Worm (Caenorhabditis elegans) whole organism, young adult: ENCODE results near the gene C47E12.11.
A peak's percentile ranks its signal among the peaks of the same experiment; 100 is the strongest.

ENCODE experiments used
- B0035.1 ChIP-seq: sonication (generic microtip); optimal IDR thresholded peaks from 2 replicates; lab custom pipeline; 2016; ENCODE audit warnings: missing genetic modification characterization, mild to moderate bottlenecking, missing compliant biosample characterization, missing genotype, missing genetic modification reagents
- B0261.1 ChIP-seq: sonication (generic microtip); optimal IDR thresholded peaks from 2 replicates; lab custom pipeline; 2016; ENCODE audit warnings: mild to moderate bottlenecking, missing genetic modification characterization, moderate library complexity, missing compliant biosample characterization
- C06A6.2 ChIP-seq: fragments of 200-800 bp; sonication (Bioruptor generic); conservative IDR thresholded peaks from 2 replicates; pipeline ENCODE4 v1.3.6; 2022; ENCODE audit warnings: missing genetic modification characterization, missing compliant biosample characterization
- D2030.7 ChIP-seq: fragments of 200-800 bp; sonication (Bioruptor generic); IDR thresholded peaks from 2 replicates; pipeline ENCODE4 v1.3.6; 2022; ENCODE audit warnings: missing genetic modification reagents, missing genetic modification characterization, missing compliant biosample characterization
- F33H1.4 ChIP-seq: fragments of 200-800 bp; sonication (Bioruptor generic); IDR thresholded peaks from 2 replicates; pipeline ENCODE4 v1.3.6; 2022; ENCODE audit warnings: missing genetic modification reagents, missing genetic modification characterization, missing compliant biosample characterization
- F57A8.1 ChIP-seq: fragments of 200-800 bp; sonication (Bioruptor generic); optimal IDR thresholded peaks from 2 replicates; lab custom pipeline; 2018; ENCODE audit warnings: mild to moderate bottlenecking, missing genetic modification characterization, moderate library complexity, missing compliant biosample characterization
- K11D2.4 ChIP-seq: fragments of 200-800 bp; sonication (Bioruptor generic); IDR thresholded peaks from 2 replicates; pipeline ENCODE4 v1.3.6; 2022; ENCODE audit warnings: missing genetic modification reagents, missing genetic modification characterization, missing compliant biosample characterization
- T07F8.4 ChIP-seq: sonication (generic microtip); optimal IDR thresholded peaks from 2 replicates; lab custom pipeline; 2016; ENCODE audit warnings: mild to moderate bottlenecking, missing genetic modification characterization, moderate library complexity, missing compliant biosample characterization
- Y53G8AR.9 ChIP-seq: fragments of 200-800 bp; sonication (Bioruptor generic); conservative IDR thresholded peaks from 2 replicates; pipeline ENCODE4 v1.3.6; 2022; ENCODE audit warnings: missing genetic modification reagents, missing genetic modification characterization, missing compliant biosample characterization
- ZK185.1 ChIP-seq: sonication (generic microtip); optimal IDR thresholded peaks from 2 replicates; lab custom pipeline; 2016; ENCODE audit warnings: mild to moderate bottlenecking, missing genetic modification characterization, missing compliant biosample characterization; ENCODE audit not compliant: poor library complexity, severe bottlenecking
- atf-7 ChIP-seq: sonication (generic microtip); optimal IDR thresholded peaks from 2 replicates; lab custom pipeline; 2017; ENCODE audit warnings: mild to moderate bottlenecking, missing genetic modification characterization, missing compliant biosample characterization
- athp-1 ChIP-seq: sonication (generic microtip); optimal IDR thresholded peaks from 2 replicates; lab custom pipeline; 2017; ENCODE audit warnings: mild to moderate bottlenecking, missing genetic modification characterization, missing compliant biosample characterization
- bed-2 ChIP-seq: fragments of 200-800 bp; sonication (Bioruptor generic); IDR thresholded peaks from 2 replicates; pipeline ENCODE4 v1.3.6; 2022; ENCODE audit warnings: missing genetic modification reagents, missing genetic modification characterization, missing compliant biosample characterization
- ccch-3 ChIP-seq: fragments of 200-800 bp; sonication (Bioruptor generic); optimal IDR thresholded peaks from 2 replicates; lab custom pipeline; 2018; ENCODE audit warnings: mild to moderate bottlenecking, missing genetic modification characterization, missing compliant biosample characterization
- chd-7 ChIP-seq: sonication (generic microtip); optimal IDR thresholded peaks from 2 replicates; lab custom pipeline; 2016; ENCODE audit warnings: mild to moderate bottlenecking, missing genetic modification characterization, moderate library complexity, missing compliant biosample characterization
- dox-1 ChIP-seq: fragments of 200-800 bp; sonication (Bioruptor generic); IDR thresholded peaks from 2 replicates; pipeline ENCODE4 v1.3.6; 2022; ENCODE audit warnings: missing genetic modification reagents, missing genetic modification characterization, missing compliant biosample characterization
- dpff-1 ChIP-seq: sonication (generic microtip); optimal IDR thresholded peaks from 2 replicates; lab custom pipeline; 2017; ENCODE audit warnings: mild to moderate bottlenecking, missing genetic modification characterization, missing compliant biosample characterization
- ekl-4 ChIP-seq: fragments of 200-800 bp; sonication (Bioruptor generic); IDR thresholded peaks from 2 replicates; pipeline ENCODE4 v1.3.6; 2022; ENCODE audit warnings: missing genetic modification reagents, missing genetic modification characterization, missing compliant biosample characterization
- fkh-3 ChIP-seq: sonication (generic microtip); optimal IDR thresholded peaks from 2 replicates; lab custom pipeline; 2016; ENCODE audit warnings: mild to moderate bottlenecking, missing genetic modification characterization, missing compliant biosample characterization
- hmg-1.2 ChIP-seq: fragments of 200-800 bp; sonication (Bioruptor generic); IDR thresholded peaks from 2 replicates; pipeline ENCODE4 v1.3.6; 2022; ENCODE audit warnings: missing genetic modification reagents, missing genetic modification characterization, missing compliant biosample characterization
- let-607 ChIP-seq, 2 experiments: fragments of 200-800 bp in 1 of 2; sonication (Bioruptor generic) in 1 of 2; sonication (generic microtip) in 1 of 2; optimal IDR thresholded peaks; 2 replicates each; lab custom pipeline; 2016 to 2018; ENCODE audit warnings: mild to moderate bottlenecking in 2 of 2, missing compliant biosample characterization in 2 of 2, missing genetic modification characterization in 2 of 2, moderate library complexity in 2 of 2, missing genotype in 1 of 2
- lir-1 ChIP-seq: fragments of 200-800 bp; sonication (Bioruptor generic); conservative IDR thresholded peaks from 2 replicates; pipeline ENCODE4 v1.3.6; 2022; ENCODE audit warnings: missing genetic modification reagents, missing genetic modification characterization, missing compliant biosample characterization
- madf-3 ChIP-seq: fragments of 200-800 bp; sonication (Bioruptor generic); IDR thresholded peaks from 2 replicates; pipeline ENCODE4 v1.3.6; 2022; ENCODE audit warnings: missing genetic modification reagents, missing genetic modification characterization, missing compliant biosample characterization
- mes-4 ChIP-seq: sonication (generic microtip); optimal IDR thresholded peaks from 2 replicates; lab custom pipeline; 2016; ENCODE audit warnings: missing genotype, missing genetic modification characterization, missing compliant biosample characterization
- nfya-1 ChIP-seq: sonication (generic microtip); optimal IDR thresholded peaks from 2 replicates; lab custom pipeline; 2017; ENCODE audit warnings: antibody characterized with exemption, missing compliant biosample characterization, missing genetic modification characterization, borderline replicate concordance; ENCODE audit not compliant: insufficient read depth
- nfyb-1 ChIP-seq: fragments of 200-800 bp; sonication (Bioruptor generic); IDR thresholded peaks from 2 replicates; pipeline ENCODE4 v1.3.6; 2022; ENCODE audit warnings: missing genetic modification reagents, missing genetic modification characterization, missing compliant biosample characterization
- nhr-80 ChIP-seq: sonication (generic microtip); optimal IDR thresholded peaks from 2 replicates; lab custom pipeline; 2016; ENCODE audit warnings: missing genetic modification characterization, missing compliant biosample characterization
- nhr-90 ChIP-seq: sonication (generic microtip); optimal IDR thresholded peaks from 2 replicates; lab custom pipeline; 2016; ENCODE audit warnings: missing genotype, mild to moderate bottlenecking, missing genetic modification characterization, missing compliant biosample characterization
- pbrm-1 ChIP-seq: fragments of 200-800 bp; sonication (Bioruptor generic); IDR thresholded peaks from 2 replicates; pipeline ENCODE4 v1.3.6; 2022; ENCODE audit warnings: missing genetic modification reagents, missing genetic modification characterization, missing compliant biosample characterization
- rcor-1 ChIP-seq: fragments of 200-800 bp; sonication (Bioruptor generic); IDR thresholded peaks from 2 replicates; pipeline ENCODE4 v1.3.6; 2022; ENCODE audit warnings: missing genetic modification reagents, missing genetic modification characterization, missing compliant biosample characterization
- repo-1 ChIP-seq: sonication (generic microtip); optimal IDR thresholded peaks from 2 replicates; lab custom pipeline; 2017; ENCODE audit warnings: mild to moderate bottlenecking, missing genetic modification characterization, missing compliant biosample characterization
- rpc-1 ChIP-seq, 2 experiments: fragments of 150-350 bp in 1 of 2; sonication (generic microtip) in 1 of 2; optimal IDR thresholded peaks; 2 replicates each; lab custom pipeline; 2014 to 2018; ENCODE audit warnings: missing biosample characterization in 1 of 2, missing genetic modification characterization in 1 of 2, missing genetic modification reagents in 1 of 2, missing genotype in 1 of 2
- snpc-1.1 ChIP-seq: sonication (generic microtip); optimal IDR thresholded peaks from 2 replicates; lab custom pipeline; 2017; ENCODE audit warnings: missing genetic modification characterization, mild to moderate bottlenecking, missing compliant biosample characterization, antibody characterized with exemption, moderate library complexity, missing genotype, missing genetic modification reagents; ENCODE audit not compliant: insufficient read depth
- tbp1 ChIP-seq: fragments of 200-800 bp; sonication (Bioruptor generic); optimal IDR thresholded peaks from 2 replicates; lab custom pipeline; 2018; ENCODE audit warnings: mild to moderate bottlenecking, missing genetic modification characterization, missing compliant biosample characterization
- ztf-18 ChIP-seq: sonication (generic microtip); optimal IDR thresholded peaks from 2 replicates; lab custom pipeline; 2016; ENCODE audit warnings: missing genotype, mild to moderate bottlenecking, missing genetic modification characterization, missing compliant biosample characterization
- ztf-25 ChIP-seq: fragments of 200-800 bp; sonication (Bioruptor generic); IDR thresholded peaks from 2 replicates; pipeline ENCODE4 v1.3.6; 2022; ENCODE audit warnings: missing genetic modification reagents, missing genetic modification characterization, missing compliant biosample characterization
- ztf-26 ChIP-seq: sonication (generic microtip); optimal IDR thresholded peaks from 2 replicates; lab custom pipeline; 2017; ENCODE audit warnings: missing genetic modification characterization, missing compliant biosample characterization

The C47E12.11 gene

ce11 chrIV:9943214-9943613 lies 26.0 kb upstream of the C47E12.11 start:
- TF ChIP-seq fkh-3 = no peak
- no peak for TF ChIP-seq ekl-4
- 0 out of 2 replicates have a peak, but pooled peaks have one; percentile 15 for TF ChIP-seq madf-3 (GFP tag; lab: Robert Waterston, UW)

- TF ChIP-seq ztf-26 (no peak), ztf-25 (GFP tag; lab: Robert Waterston, UW) (no peak), K11D2.4 (GFP tag; lab: Robert Waterston, UW) (no peak), Y53G8AR.9 (no peak)
Observed at ce11 chrIV:9944279-9944678, 24.9 kb upstream of the C47E12.11 start.

- TF ChIP-seq ZK185.1 (tag; lab: Kevin White, UChicago) = no peak
- TF ChIP-seq rpc-1 (optimal IDR thresholded peaks at IDR 0.05; lab: Kevin White, UChicago) = no peak
- no peak for TF ChIP-seq rpc-1 (tag; optimal IDR thresholded peaks at IDR 0.05; lab: Kevin White, UChicago)
- TF ChIP-seq hmg-1.2 (GFP tag; lab: Robert Waterston, UW) = no peak
- no peak for TF ChIP-seq tbp1 (GFP tag; lab: Kevin White, UChicago)
- TF ChIP-seq rcor-1 (GFP tag; lab: Robert Waterston, UW) = no peak
- no peak for TF ChIP-seq bed-2 (GFP tag; lab: Robert Waterston, UW)
- TF ChIP-seq nhr-90 = no peak
- no peak for TF ChIP-seq snpc-1.1 (tag; lab: Kevin White, UChicago)
- no peak for TF ChIP-seq repo-1
- TF ChIP-seq ekl-4 = no peak
- TF ChIP-seq B0035.1 = no peak
- no peak for TF ChIP-seq let-607 (tag; optimal IDR thresholded peaks at IDR 0.05; lab: Kevin White, UChicago)
- TF ChIP-seq dpff-1 (tag; lab: Kevin White, UChicago) = no peak
- TF ChIP-seq nhr-80 = no peak
- TF ChIP-seq ztf-18 (tag; lab: Kevin White, UChicago) = no peak
- TF ChIP-seq fkh-3 = no peak
- no peak for TF ChIP-seq nfya-1 (tag; lab: Kevin White, UChicago)
- TF ChIP-seq chd-7 (tag; lab: Kevin White, UChicago) = no peak
Observed at ce11 chrIV:9948035-9948434, 21.2 kb upstream of the C47E12.11 start.

- TF ChIP-seq dox-1 (GFP tag; lab: Robert Waterston, UW) = no peak
- TF ChIP-seq atf-7 (tag; lab: Kevin White, UChicago) = no peak
- no peak for TF ChIP-seq nfyb-1 (GFP tag; lab: Robert Waterston, UW)
- TF ChIP-seq pbrm-1 (GFP tag; lab: Robert Waterston, UW) = no peak
Observed at ce11 chrIV:9953333-9953732, 15.9 kb upstream of the C47E12.11 start, which contains the start of gene gon-1. TSS of gene gon-1 (minus strand) at chrIV:9953433.

- TF ChIP-seq mes-4 (tag; lab: Kevin White, UChicago) = no peak
- TF ChIP-seq F33H1.4 (GFP tag; lab: Robert Waterston, UW) = no peak
- TF ChIP-seq D2030.7 = no peak
- no peak for TF ChIP-seq athp-1 (tag; lab: Kevin White, UChicago)
- TF ChIP-seq C06A6.2 (GFP tag; lab: Robert Waterston, UW) = no peak
- TF ChIP-seq B0261.1 (tag; lab: Kevin White, UChicago) = no peak
- no peak for TF ChIP-seq pbrm-1 (GFP tag; lab: Robert Waterston, UW)
- no peak for TF ChIP-seq lir-1
- no peak for TF ChIP-seq ccch-3 (GFP tag; lab: Kevin White, UChicago)
- no peak for TF ChIP-seq F57A8.1
- no peak for TF ChIP-seq T07F8.4 (tag; lab: Kevin White, UChicago)
- TF ChIP-seq, all 124 proteins: peak for 0
Observed at ce11 chrIV:9963945-9964344, 5.3 kb upstream of the C47E12.11 start, which contains the start of gene T13H10.2. TSS of gene T13H10.2 (plus strand) at chrIV:9964245.
